Fruit fly (Drosophila melanogaster) whole organism, prepupa: ENCODE measurements around the gene Npc1a.

Experiments
- Blimp-1 ChIP-seq: fragments of 200-800 bp; sonication (Bioruptor generic); optimal IDR thresholded peaks from 3 replicates; lab custom pipeline; 2017; ENCODE audit warnings: missing biosample characterization, missing genetic modification characterization, mild to moderate bottlenecking, moderate library complexity, missing genetic modification reagents
- CG11902 ChIP-seq: fragments of 200-800 bp; sonication (Bioruptor generic); optimal IDR thresholded peaks from 3 replicates; lab custom pipeline; 2016; ENCODE audit warnings: missing biosample characterization, missing genetic modification characterization
- CG1621 ChIP-seq: fragments of 200-800 bp; sonication (Bioruptor generic); optimal IDR thresholded peaks from 3 replicates; lab custom pipeline; 2018; ENCODE audit warnings: missing biosample characterization, mild to moderate bottlenecking, missing genetic modification characterization
- CG16779 ChIP-seq: fragments of 200-800 bp; sonication (Bioruptor generic); optimal IDR thresholded peaks from 3 replicates; lab custom pipeline; 2017; ENCODE audit warnings: missing biosample characterization, mild to moderate bottlenecking, missing genetic modification characterization
- CG34406 ChIP-seq: fragments of 200-800 bp; sonication (Bioruptor generic); optimal IDR thresholded peaks from 3 replicates; lab custom pipeline; 2016; ENCODE audit warnings: missing biosample characterization, missing genetic modification characterization
- CG4318 ChIP-seq: fragments of 200-800 bp; sonication (Bioruptor generic); optimal IDR thresholded peaks from 3 replicates; lab custom pipeline; 2017; ENCODE audit warnings: missing biosample characterization, mild to moderate bottlenecking, missing genetic modification characterization
- CG6163 ChIP-seq: fragments of 200-800 bp; sonication (Bioruptor generic); IDR thresholded peaks from 3 replicates; pipeline ENCODE4 v1.3.6; 2022; ENCODE audit warnings: missing biosample characterization, missing genetic modification characterization
- CG6808 ChIP-seq: fragments of 200-800 bp; sonication (Bioruptor generic); optimal IDR thresholded peaks from 3 replicates; lab custom pipeline; 2017; ENCODE audit warnings: missing biosample characterization, missing genetic modification characterization, mild to moderate bottlenecking, moderate library complexity, missing genetic modification reagents
- CG7368 ChIP-seq: fragments of 200-800 bp; sonication (Bioruptor generic); optimal IDR thresholded peaks from 3 replicates; lab custom pipeline; 2016; ENCODE audit warnings: missing biosample characterization, missing genetic modification characterization
- CG8319 ChIP-seq: fragments of 200-800 bp; sonication (Bioruptor generic); optimal IDR thresholded peaks from 3 replicates; lab custom pipeline; 2016; ENCODE audit warnings: missing biosample characterization, missing genetic modification characterization
- CG8632 ChIP-seq: fragments of 200-800 bp; sonication (Bioruptor generic); optimal IDR thresholded peaks from 3 replicates; lab custom pipeline; 2016; ENCODE audit warnings: missing biosample characterization, missing genetic modification characterization
- CG9139 ChIP-seq: fragments of 200-800 bp; sonication (Bioruptor generic); optimal IDR thresholded peaks from 3 replicates; lab custom pipeline; 2017; ENCODE audit warnings: missing biosample characterization, mild to moderate bottlenecking, missing genetic modification characterization
- Eip75B ChIP-seq: fragments of 200-800 bp; sonication (Bioruptor generic); optimal IDR thresholded peaks from 3 replicates; lab custom pipeline; 2016; ENCODE audit warnings: missing biosample characterization, missing genetic modification characterization
- Eip78C ChIP-seq: fragments of 200-800 bp; sonication (Bioruptor generic); peaks from one replicate; lab custom pipeline; 2016; ENCODE audit warnings: missing biosample characterization, missing genetic modification characterization
- Eip93F ChIP-seq: fragments of 200-800 bp; sonication (Bioruptor generic); optimal IDR thresholded peaks from 2 replicates; lab custom pipeline; 2016; ENCODE audit warnings: missing biosample characterization, mild to moderate bottlenecking, missing genetic modification characterization
- Ets21C ChIP-seq: fragments of 200-800 bp; sonication (Bioruptor generic); optimal IDR thresholded peaks from 3 replicates; lab custom pipeline; 2016; ENCODE audit warnings: missing biosample characterization, missing genetic modification characterization
- Hr38 ChIP-seq: sonication (Bioruptor generic); optimal IDR thresholded peaks from 2 replicates; lab custom pipeline; 2016; ENCODE audit warnings: missing biosample characterization, missing genetic modification characterization
- Hr39 ChIP-seq: fragments of 200-800 bp; sonication (Bioruptor generic); optimal IDR thresholded peaks from 2 replicates; lab custom pipeline; 2016; ENCODE audit warnings: missing biosample characterization, missing genetic modification characterization
- Lpt ChIP-seq: fragments of 200-800 bp; sonication (Bioruptor generic); optimal IDR thresholded peaks from 3 replicates; lab custom pipeline; 2016; ENCODE audit warnings: missing biosample characterization, missing genetic modification characterization
- Met ChIP-seq: fragments of 200-800 bp; sonication (Bioruptor generic); optimal IDR thresholded peaks from 3 replicates; lab custom pipeline; 2016; ENCODE audit warnings: missing biosample characterization, missing genetic modification characterization
- OdsH ChIP-seq: fragments of 200-800 bp; sonication (Bioruptor generic); optimal IDR thresholded peaks from 3 replicates; lab custom pipeline; 2016; ENCODE audit warnings: missing biosample characterization, missing genetic modification characterization
- Sox102F ChIP-seq: fragments of 200-800 bp; sonication (Bioruptor generic); optimal IDR thresholded peaks from 2 replicates; lab custom pipeline; 2016; ENCODE audit warnings: missing biosample characterization, mild to moderate bottlenecking, missing genetic modification characterization
- Sox15 ChIP-seq: fragments of 200-800 bp; sonication (Bioruptor generic); optimal IDR thresholded peaks from 3 replicates; lab custom pipeline; 2016; ENCODE audit warnings: missing biosample characterization, missing genetic modification characterization
- acj6 ChIP-seq: fragments of 200-800 bp; sonication (Bioruptor generic); optimal IDR thresholded peaks from 3 replicates; lab custom pipeline; 2016; ENCODE audit warnings: missing biosample characterization, missing genetic modification characterization
- cyc ChIP-seq: fragments of 200-800 bp; sonication (Bioruptor generic); optimal IDR thresholded peaks from 3 replicates; lab custom pipeline; 2016; ENCODE audit warnings: missing biosample characterization, missing genetic modification characterization
- dac ChIP-seq: fragments of 200-800 bp; sonication (Bioruptor generic); optimal IDR thresholded peaks from 2 replicates; lab custom pipeline; 2017; ENCODE audit warnings: missing biosample characterization, mild to moderate bottlenecking, missing genetic modification characterization
- dsx ChIP-seq: fragments of 200-800 bp; optimal IDR thresholded peaks from 3 replicates; lab custom pipeline; 2019; ENCODE audit warnings: missing biosample characterization, mild to moderate bottlenecking, missing genetic modification characterization, moderate library complexity; ENCODE audit not compliant: poor library complexity, severe bottlenecking
- eg ChIP-seq: fragments of 200-800 bp; sonication (Bioruptor generic); IDR thresholded peaks from 3 replicates; pipeline ENCODE4 v1.3.6; 2022; ENCODE audit warnings: missing biosample characterization, missing genetic modification characterization
- esn ChIP-seq: fragments of 200-800 bp; sonication (Bioruptor generic); optimal IDR thresholded peaks from 2 replicates; lab custom pipeline; 2016; ENCODE audit warnings: missing biosample characterization, mild to moderate bottlenecking, missing genetic modification characterization, moderate library complexity
- fd59A ChIP-seq: fragments of 200-800 bp; sonication (Bioruptor generic); optimal IDR thresholded peaks from 2 replicates; lab custom pipeline; 2017; ENCODE audit warnings: missing biosample characterization, mild to moderate bottlenecking, missing genetic modification characterization, missing genetic modification reagents
- fd85E ChIP-seq: fragments of 200-800 bp; sonication (Bioruptor generic); optimal IDR thresholded peaks from 3 replicates; lab custom pipeline; 2016; ENCODE audit warnings: missing biosample characterization, missing genetic modification characterization
- fkh ChIP-seq: fragments of 200-800 bp; sonication (Bioruptor generic); optimal IDR thresholded peaks from 3 replicates; lab custom pipeline; 2017; ENCODE audit warnings: missing biosample characterization, mild to moderate bottlenecking, missing genetic modification characterization, moderate library complexity
- lz ChIP-seq: fragments of 200-800 bp; sonication (Bioruptor generic); optimal IDR thresholded peaks from 3 replicates; lab custom pipeline; 2016; ENCODE audit warnings: missing biosample characterization, missing genetic modification characterization
- pdm3 ChIP-seq: fragments of 200-800 bp; sonication (Bioruptor generic); optimal IDR thresholded peaks from 3 replicates; lab custom pipeline; 2016; ENCODE audit warnings: missing biosample characterization, missing genetic modification characterization
- spab ChIP-seq: fragments of 200-800 bp; sonication (Bioruptor generic); optimal IDR thresholded peaks from 2 replicates; lab custom pipeline; 2017; ENCODE audit warnings: missing biosample characterization, mild to moderate bottlenecking, missing genetic modification characterization, missing genetic modification reagents

The Npc1a gene

DNA sequence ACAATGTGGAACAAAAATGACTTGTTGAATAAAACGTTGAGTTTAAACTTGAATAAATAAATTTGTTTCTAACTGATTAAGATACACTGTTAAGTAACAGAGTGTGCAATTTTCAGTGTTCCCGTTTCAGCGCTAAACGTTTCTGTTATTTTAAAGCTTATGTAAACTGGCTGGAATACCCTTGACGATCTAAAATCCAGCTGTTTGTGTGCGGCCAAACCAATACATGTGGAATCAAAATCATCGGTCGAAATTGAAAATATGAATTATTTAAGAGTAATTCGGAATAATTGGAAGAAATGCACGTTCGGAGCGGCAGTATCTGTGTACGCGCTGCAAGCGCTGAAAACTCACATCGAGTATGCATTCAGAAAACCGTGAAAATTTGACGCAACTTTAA lies 48.8 kb upstream of the Npc1a start, which contains the start of gene Mulk:
Mulk (plus strand) TSS at position 198 of the 400 bp plus-strand sequence.
- TF ChIP-seq Lpt (GFP tag; lab: Kevin White, UChicago) (no peak), Eip78C (GFP tag; lab: Kevin White, UChicago) (no peak), CG8319 (no peak), dsx (GFP tag; lab: Kevin White, UChicago) (no peak), lz (GFP tag; lab: Kevin White, UChicago) (no peak), acj6 (no peak), CG8632 (no peak), CG6163 (GFP tag; lab: Robert Waterston, UW) (no peak), CG16779 (tag; lab: Kevin White, UChicago) (no peak), eg (GFP tag; lab: Robert Waterston, UW) (no peak), Eip93F (no peak)

DNA sequence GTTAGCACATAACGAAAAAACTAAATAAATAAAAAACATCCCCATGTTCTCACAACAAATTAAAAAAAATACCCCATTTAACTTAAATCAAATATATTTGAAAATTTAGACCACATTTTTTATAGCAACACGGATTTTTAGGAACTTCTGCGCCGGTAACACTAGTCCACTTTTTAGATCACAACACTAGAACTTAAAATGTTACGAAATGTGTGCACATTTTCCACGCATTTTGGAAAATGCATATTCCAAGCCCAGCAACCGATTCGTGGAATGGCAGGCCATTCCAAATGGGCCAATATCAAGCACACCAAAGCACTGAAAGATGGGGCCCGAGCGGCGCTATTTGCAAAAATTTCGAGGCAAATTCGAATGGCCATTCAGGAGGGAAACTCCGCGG lies 47.7 kb upstream of the Npc1a start, which contains the start of gene CG4957:
CG4957 (plus strand) TSS at position 185 of the 400 bp plus-strand sequence.
- TF ChIP-seq Sox15 (GFP tag; lab: Kevin White, UChicago) (no peak), fd59A (GFP tag; lab: Kevin White, UChicago) (no peak)

DNA sequence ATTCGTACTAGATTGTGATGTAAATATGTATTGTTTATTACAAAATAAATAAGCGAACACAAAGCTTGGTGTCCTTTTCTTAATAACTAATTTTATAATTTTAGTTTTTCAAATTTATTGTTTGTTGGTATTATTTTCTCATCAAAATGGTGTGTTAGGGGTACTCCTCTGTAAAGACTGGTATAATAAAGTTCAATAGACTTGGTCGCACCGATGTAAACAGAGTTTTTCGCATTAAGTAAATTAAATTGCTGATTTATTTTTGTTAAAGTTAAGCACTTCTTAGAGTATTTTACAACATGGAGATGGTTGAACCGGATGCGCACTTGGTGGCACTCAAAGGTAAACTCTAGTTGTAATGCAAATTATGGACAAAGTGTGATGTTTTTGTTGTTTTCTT lies 45.5 kb upstream of the Npc1a start, which contains the start of gene CG4953:
CG4953 (plus strand) TSS at position 193 of the 400 bp plus-strand sequence.
- TF ChIP-seq fd85E (no peak), CG4318 (GFP tag; lab: Kevin White, UChicago) (no peak), CG9139 (no peak), Ets21C (GFP tag; lab: Kevin White, UChicago) (no peak), CG11902 (GFP tag; lab: Kevin White, UChicago) (no peak), fkh (peak; percentile 78), CG7368 (GFP tag; lab: Kevin White, UChicago) (no peak)

DNA sequence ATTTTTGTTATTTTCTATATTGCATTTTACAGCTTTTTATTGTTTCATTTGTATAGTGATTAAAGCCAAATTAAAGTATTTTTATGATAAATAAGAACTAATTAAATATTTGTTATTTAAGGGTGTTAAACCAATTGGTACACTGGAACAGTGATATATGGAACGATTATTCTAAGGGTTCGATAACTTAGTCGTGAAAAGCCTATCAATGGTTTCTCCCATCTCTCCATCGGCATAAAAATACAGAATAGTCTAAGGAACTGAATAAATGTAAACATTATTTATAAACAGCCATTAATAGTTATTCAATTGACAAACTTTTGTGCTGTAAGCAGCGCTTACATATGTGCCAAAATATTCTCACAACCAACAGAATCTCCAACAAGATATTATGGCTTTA lies 44.1 kb upstream of the Npc1a start, which contains the start of gene Mob3:
Mob3 (plus strand) TSS at position 208 of the 400 bp plus-strand sequence.
- TF ChIP-seq Sox102F (GFP tag; lab: Kevin White, UChicago) (no peak), esn (GFP tag; lab: Kevin White, UChicago) (peak; percentile 30), fkh (peak; percentile 43)

DNA sequence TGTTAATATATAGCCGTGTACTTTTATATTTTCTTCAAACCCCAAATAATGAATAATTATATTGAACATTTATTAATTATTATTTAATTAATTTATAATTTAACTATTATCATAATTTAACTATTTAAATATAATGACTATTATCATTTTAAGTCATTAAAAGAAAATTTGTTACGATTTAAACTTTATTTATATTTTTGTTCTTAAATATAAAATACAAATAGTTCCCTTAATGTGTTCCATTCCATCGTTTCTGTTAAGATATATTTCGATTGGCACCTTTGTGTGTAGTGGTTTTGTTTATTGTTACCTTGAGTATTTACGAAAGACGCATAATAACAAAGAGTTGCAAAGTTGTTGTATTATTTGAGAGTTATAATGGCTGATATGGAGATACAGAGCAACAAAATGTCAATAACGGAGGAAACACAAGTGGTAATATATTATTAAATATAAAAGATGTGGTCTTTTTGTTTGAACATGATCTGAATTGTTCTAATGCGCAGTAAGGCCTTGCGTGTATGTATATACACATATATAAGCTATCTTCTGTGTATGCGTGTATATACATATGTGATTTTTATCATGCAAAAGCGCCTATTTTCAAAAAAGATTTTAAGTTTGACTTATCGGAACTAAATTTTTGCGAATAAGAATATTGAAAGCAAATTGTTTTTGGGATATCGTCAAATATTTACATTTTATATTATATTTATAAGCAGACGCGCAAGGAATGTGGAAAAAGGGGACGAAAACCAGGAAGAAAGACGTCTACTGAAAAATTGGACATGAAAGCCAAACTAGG lies 43.0 kb upstream of the Npc1a start, which contains the start of gene REPTOR-BP:
REPTOR-BP (plus strand) TSS at position 296 of the 805 bp plus-strand sequence.
- TF ChIP-seq Eip93F (peak; percentile 31), Eip78C (GFP tag; lab: Kevin White, UChicago) (peak; percentile 43), dsx (GFP tag; lab: Kevin White, UChicago) (no peak), fkh (peak; percentile 64), Blimp-1 (no peak), CG6163 (GFP tag; lab: Robert Waterston, UW) (no peak), fd85E (no peak), cyc (GFP tag; lab: Kevin White, UChicago) (no peak), spab (no peak), Met (GFP tag; lab: Kevin White, UChicago) (no peak), CG34406 (GFP tag; lab: Kevin White, UChicago) (no peak), CG6808 (GFP tag; lab: Kevin White, UChicago) (no peak), CG1621 (tag; lab: Kevin White, UChicago) (no peak), pdm3 (GFP tag; lab: Kevin White, UChicago) (no peak), Hr39 (no peak), OdsH (GFP tag; lab: Kevin White, UChicago) (no peak), acj6 (no peak), Lpt (GFP tag; lab: Kevin White, UChicago) (no peak), dac (GFP tag; lab: Kevin White, UChicago) (no peak), CG8632 (no peak), Hr38 (GFP tag; lab: Kevin White, UChicago) (no peak), Eip75B (GFP tag; lab: Kevin White, UChicago) (no peak)
- TF ChIP-seq, all 60 proteins: peak for 3
